Fruit fly (Drosophila melanogaster) whole organism, pupa: ENCODE results near the gene CG13933.

ENCODE experiments used
- CG13204 ChIP-seq: fragments of 200-800 bp; sonication (Bioruptor generic); optimal IDR thresholded peaks from 2 replicates; lab custom pipeline; 2018; ENCODE audit warnings: missing biosample characterization, mild to moderate bottlenecking, missing genetic modification characterization, moderate library complexity
- CG17806 ChIP-seq: fragments of 200-800 bp; sonication (Bioruptor generic); optimal IDR thresholded peaks from 2 replicates; lab custom pipeline; 2018; ENCODE audit warnings: missing biosample characterization, mild to moderate bottlenecking, missing genetic modification characterization, moderate library complexity
- CG4496 ChIP-seq: fragments of 200-800 bp; sonication (Bioruptor generic); IDR thresholded peaks from 3 replicates; pipeline ENCODE4 v1.3.6; 2022; ENCODE audit warnings: missing biosample characterization, missing genetic modification characterization
- CG8301 ChIP-seq: fragments of 200-800 bp; sonication (Bioruptor generic); optimal IDR thresholded peaks from 2 replicates; lab custom pipeline; 2018; ENCODE audit warnings: missing biosample characterization, mild to moderate bottlenecking, missing genetic modification characterization
- CG9948 ChIP-seq: fragments of 200-800 bp; sonication (Bioruptor generic); optimal IDR thresholded peaks from 2 replicates; lab custom pipeline; 2018; ENCODE audit warnings: missing biosample characterization, mild to moderate bottlenecking, missing genetic modification characterization, moderate library complexity
- D1 ChIP-seq: fragments of 200-800 bp; sonication (Bioruptor generic); optimal IDR thresholded peaks from 2 replicates; lab custom pipeline; 2018; ENCODE audit warnings: missing biosample characterization, mild to moderate bottlenecking, missing genetic modification characterization, moderate library complexity
- Pif1B ChIP-seq: fragments of 200-800 bp; sonication (Bioruptor generic); optimal IDR thresholded peaks from 3 replicates; lab custom pipeline; 2016; ENCODE audit warnings: missing biosample characterization, missing genetic modification characterization
- Snoo ChIP-seq: fragments of 200-800 bp; sonication (Bioruptor generic); optimal IDR thresholded peaks from 3 replicates; lab custom pipeline; 2017; ENCODE audit warnings: missing biosample characterization, mild to moderate bottlenecking, missing genetic modification characterization, inconsistent platforms
- fd96Ca ChIP-seq: fragments of 200-800 bp; sonication (Bioruptor generic); IDR thresholded peaks from 3 replicates; pipeline ENCODE4 v1.3.6; 2022; ENCODE audit warnings: missing biosample characterization, missing genetic modification characterization

dm6 chr3L:1739522-1740128 lies 35.3 kb downstream of the CG13933 start:
- no peak for TF ChIP-seq CG8301
- TF ChIP-seq Snoo = no peak
- no peak for TF ChIP-seq D1 (tag; lab: Kevin White, UChicago)
- TF ChIP-seq CG9948 (tag; lab: Kevin White, UChicago) = no peak
- no peak for TF ChIP-seq fd96Ca (GFP tag; lab: Robert Waterston, UW)
- TF ChIP-seq CG4496 (GFP tag; lab: Robert Waterston, UW) = no peak
- no peak for TF ChIP-seq CG13204 (GFP tag; lab: Kevin White, UChicago)
- no peak for TF ChIP-seq Pif1B (GFP tag; lab: Kevin White, UChicago)
- TF ChIP-seq CG17806 (tag; lab: Kevin White, UChicago) = no peak
